Worm (Caenorhabditis elegans) whole organism, young adult: Measurements from ENCODE around the gene ZK250.2.

Source experiments
- B0035.1 ChIP-seq: sonication (generic microtip); optimal IDR thresholded peaks from 2 replicates; lab custom pipeline; 2016; ENCODE audit warnings: missing genetic modification characterization, mild to moderate bottlenecking, missing compliant biosample characterization, missing genotype, missing genetic modification reagents
- C06A6.2 ChIP-seq: fragments of 200-800 bp; sonication (Bioruptor generic); conservative IDR thresholded peaks from 2 replicates; pipeline ENCODE4 v1.3.6; 2022; ENCODE audit warnings: missing genetic modification characterization, missing compliant biosample characterization
- D2030.7 ChIP-seq: fragments of 200-800 bp; sonication (Bioruptor generic); IDR thresholded peaks from 2 replicates; pipeline ENCODE4 v1.3.6; 2022; ENCODE audit warnings: missing genetic modification reagents, missing genetic modification characterization, missing compliant biosample characterization
- F22D6.2 ChIP-seq: sonication (generic microtip); optimal IDR thresholded peaks from 2 replicates; lab custom pipeline; 2016; ENCODE audit warnings: mild to moderate bottlenecking, missing genetic modification characterization, missing compliant biosample characterization
- F23B12.7 ChIP-seq: sonication (generic microtip); optimal IDR thresholded peaks from 2 replicates; lab custom pipeline; 2017; ENCODE audit warnings: missing genetic modification characterization, mild to moderate bottlenecking, missing compliant biosample characterization, antibody characterized with exemption, moderate library complexity; ENCODE audit not compliant: insufficient read depth
- F39B2.1 ChIP-seq: fragments of 200-800 bp; sonication (Bioruptor generic); IDR thresholded peaks from 2 replicates; pipeline ENCODE4 v1.3.6; 2022; ENCODE audit warnings: missing genetic modification reagents, missing genetic modification characterization, missing compliant biosample characterization
- F52B5.7 ChIP-seq: sonication (generic microtip); optimal IDR thresholded peaks from 2 replicates; lab custom pipeline; 2016; ENCODE audit warnings: mild to moderate bottlenecking, missing genetic modification characterization, missing compliant biosample characterization
- F55B11.4 ChIP-seq: sonication (generic microtip); optimal IDR thresholded peaks from 2 replicates; lab custom pipeline; 2016; ENCODE audit warnings: missing compliant biosample characterization, missing genetic modification characterization, borderline replicate concordance; ENCODE audit not compliant: insufficient read depth
- T07F8.4 ChIP-seq: sonication (generic microtip); optimal IDR thresholded peaks from 2 replicates; lab custom pipeline; 2016; ENCODE audit warnings: mild to moderate bottlenecking, missing genetic modification characterization, moderate library complexity, missing compliant biosample characterization
- Y53G8AR.9 ChIP-seq: fragments of 200-800 bp; sonication (Bioruptor generic); conservative IDR thresholded peaks from 2 replicates; pipeline ENCODE4 v1.3.6; 2022; ENCODE audit warnings: missing genetic modification reagents, missing genetic modification characterization, missing compliant biosample characterization
- Y56A3A.18 ChIP-seq: fragments of 200-800 bp; sonication (Bioruptor generic); IDR thresholded peaks from 2 replicates; pipeline ENCODE4 v1.3.6; 2022; ENCODE audit warnings: missing genetic modification reagents, missing genetic modification characterization, missing compliant biosample characterization
- Y79H2A.3 ChIP-seq: fragments of 200-800 bp; sonication (Bioruptor generic); conservative IDR thresholded peaks from 2 replicates; pipeline ENCODE4 v1.3.6; 2022; ENCODE audit warnings: missing genetic modification reagents, missing genetic modification characterization, missing compliant biosample characterization
- ZK185.1 ChIP-seq: sonication (generic microtip); optimal IDR thresholded peaks from 2 replicates; lab custom pipeline; 2016; ENCODE audit warnings: mild to moderate bottlenecking, missing genetic modification characterization, missing compliant biosample characterization; ENCODE audit not compliant: poor library complexity, severe bottlenecking
- akir-1 ChIP-seq: fragments of 200-800 bp; sonication (Bioruptor generic); optimal IDR thresholded peaks from 2 replicates; lab custom pipeline; 2018; ENCODE audit warnings: mild to moderate bottlenecking, missing genetic modification characterization, moderate library complexity, missing compliant biosample characterization
- atf-7 ChIP-seq: sonication (generic microtip); optimal IDR thresholded peaks from 2 replicates; lab custom pipeline; 2017; ENCODE audit warnings: mild to moderate bottlenecking, missing genetic modification characterization, missing compliant biosample characterization
- athp-1 ChIP-seq: sonication (generic microtip); optimal IDR thresholded peaks from 2 replicates; lab custom pipeline; 2017; ENCODE audit warnings: mild to moderate bottlenecking, missing genetic modification characterization, missing compliant biosample characterization
- attf-6 ChIP-seq: fragments of 200-800 bp; sonication (Bioruptor generic); IDR thresholded peaks from 2 replicates; pipeline ENCODE4 v1.3.6; 2022; ENCODE audit warnings: missing genetic modification reagents, missing genetic modification characterization, missing compliant biosample characterization
- bed-2 ChIP-seq: fragments of 200-800 bp; sonication (Bioruptor generic); IDR thresholded peaks from 2 replicates; pipeline ENCODE4 v1.3.6; 2022; ENCODE audit warnings: missing genetic modification reagents, missing genetic modification characterization, missing compliant biosample characterization
- ccch-3 ChIP-seq: fragments of 200-800 bp; sonication (Bioruptor generic); optimal IDR thresholded peaks from 2 replicates; lab custom pipeline; 2018; ENCODE audit warnings: mild to moderate bottlenecking, missing genetic modification characterization, missing compliant biosample characterization
- ceh-100 ChIP-seq: fragments of 200-800 bp; sonication (Bioruptor generic); IDR thresholded peaks from 2 replicates; pipeline ENCODE4 v1.3.6; 2022; ENCODE audit warnings: missing genetic modification reagents, missing genetic modification characterization, missing compliant biosample characterization
- ceh-79 ChIP-seq: sonication (generic microtip); optimal IDR thresholded peaks from 2 replicates; lab custom pipeline; 2017; ENCODE audit warnings: mild to moderate bottlenecking, missing genetic modification characterization, missing compliant biosample characterization
- ceh-91 ChIP-seq: fragments of 200-800 bp; sonication (Bioruptor generic); IDR thresholded peaks from 2 replicates; pipeline ENCODE4 v1.3.6; 2022; ENCODE audit warnings: missing genetic modification reagents, missing genetic modification characterization, missing compliant biosample characterization
- chd-7 ChIP-seq: sonication (generic microtip); optimal IDR thresholded peaks from 2 replicates; lab custom pipeline; 2016; ENCODE audit warnings: mild to moderate bottlenecking, missing genetic modification characterization, moderate library complexity, missing compliant biosample characterization
- dox-1 ChIP-seq: fragments of 200-800 bp; sonication (Bioruptor generic); IDR thresholded peaks from 2 replicates; pipeline ENCODE4 v1.3.6; 2022; ENCODE audit warnings: missing genetic modification reagents, missing genetic modification characterization, missing compliant biosample characterization
- efl-1 ChIP-seq: fragments of 150-350 bp; optimal IDR thresholded peaks from 2 replicates; lab custom pipeline; 2014; ENCODE audit warnings: missing biosample characterization, missing genetic modification reagents, missing genetic modification characterization
- egrh-3 ChIP-seq: fragments of 200-800 bp; sonication (Bioruptor generic); IDR thresholded peaks from 2 replicates; pipeline ENCODE4 v1.3.6; 2022; ENCODE audit warnings: missing genetic modification reagents, missing genetic modification characterization, missing compliant biosample characterization
- fkh-3 ChIP-seq: sonication (generic microtip); optimal IDR thresholded peaks from 2 replicates; lab custom pipeline; 2016; ENCODE audit warnings: mild to moderate bottlenecking, missing genetic modification characterization, missing compliant biosample characterization
- hsf-1 ChIP-seq: fragments of 200-800 bp; sonication (Bioruptor generic); IDR thresholded peaks from 2 replicates; pipeline ENCODE4 v1.3.6; 2022; ENCODE audit warnings: missing genetic modification reagents, missing genetic modification characterization, missing compliant biosample characterization
- lin-35 ChIP-seq, 3 experiments: fragments of 150-350 bp in 2 of 3; sonication (generic microtip) in 1 of 3; optimal IDR thresholded peaks; 2 replicates each; lab custom pipeline; 2014 to 2018; ENCODE audit warnings: missing biosample characterization in 3 of 3, missing genetic modification characterization in 3 of 3, missing genetic modification reagents in 3 of 3
- lsy-27 ChIP-seq: sonication (generic microtip); optimal IDR thresholded peaks from 2 replicates; lab custom pipeline; 2017; ENCODE audit warnings: missing genetic modification characterization, mild to moderate bottlenecking, missing compliant biosample characterization, antibody characterized with exemption, missing genotype, borderline replicate concordance; ENCODE audit not compliant: insufficient read depth
- madf-8 ChIP-seq: fragments of 200-800 bp; sonication (Bioruptor generic); conservative IDR thresholded peaks from 2 replicates; pipeline ENCODE4 v1.3.6; 2022; ENCODE audit warnings: missing genetic modification reagents, missing genetic modification characterization, missing compliant biosample characterization
- mel-28 ChIP-seq: sonication (generic microtip); optimal IDR thresholded peaks from 2 replicates; lab custom pipeline; 2016; ENCODE audit warnings: borderline replicate concordance, mild to moderate bottlenecking, missing genetic modification characterization, missing compliant biosample characterization
- mxl-1 ChIP-seq: sonication (generic microtip); optimal IDR thresholded peaks from 2 replicates; lab custom pipeline; 2016; ENCODE audit warnings: missing genetic modification characterization, missing compliant biosample characterization
- nfya-2 ChIP-seq: fragments of 200-800 bp; sonication (Bioruptor generic); IDR thresholded peaks from 2 replicates; pipeline ENCODE4 v1.3.6; 2022; ENCODE audit warnings: missing genetic modification reagents, missing genetic modification characterization, missing compliant biosample characterization
- nhr-179 ChIP-seq: sonication (generic microtip); optimal IDR thresholded peaks from 2 replicates; lab custom pipeline; 2016; ENCODE audit warnings: mild to moderate bottlenecking, missing genetic modification characterization, missing compliant biosample characterization
- nhr-80 ChIP-seq: sonication (generic microtip); optimal IDR thresholded peaks from 2 replicates; lab custom pipeline; 2016; ENCODE audit warnings: missing genetic modification characterization, missing compliant biosample characterization
- pha-4 ChIP-seq: fragments of 150-350 bp; sonication (generic microtip); optimal IDR thresholded peaks from 2 replicates; lab custom pipeline; 2014; ENCODE audit warnings: missing biosample characterization, missing genetic modification reagents, missing genetic modification characterization
- repo-1 ChIP-seq: sonication (generic microtip); optimal IDR thresholded peaks from 2 replicates; lab custom pipeline; 2017; ENCODE audit warnings: mild to moderate bottlenecking, missing genetic modification characterization, missing compliant biosample characterization
- rpc-1 ChIP-seq, 2 experiments: fragments of 150-350 bp in 1 of 2; sonication (generic microtip) in 1 of 2; optimal IDR thresholded peaks; 2 replicates each; lab custom pipeline; 2014 to 2018; ENCODE audit warnings: missing biosample characterization in 1 of 2, missing genetic modification characterization in 1 of 2, missing genetic modification reagents in 1 of 2, missing genotype in 1 of 2
- sea-2 ChIP-seq: fragments of 200-800 bp; sonication (Bioruptor generic); IDR thresholded peaks from 2 replicates; pipeline ENCODE4 v1.3.6; 2022; ENCODE audit warnings: missing genetic modification characterization, missing compliant biosample characterization
- snpc-1.3 ChIP-seq: sonication (generic microtip); optimal IDR thresholded peaks from 2 replicates; lab custom pipeline; 2017; ENCODE audit warnings: missing genetic modification characterization, mild to moderate bottlenecking, missing compliant biosample characterization, antibody characterized with exemption, moderate library complexity, missing genotype, missing genetic modification reagents; ENCODE audit not compliant: insufficient read depth
- tbp1 ChIP-seq: fragments of 200-800 bp; sonication (Bioruptor generic); optimal IDR thresholded peaks from 2 replicates; lab custom pipeline; 2018; ENCODE audit warnings: mild to moderate bottlenecking, missing genetic modification characterization, missing compliant biosample characterization
- ztf-18 ChIP-seq: sonication (generic microtip); optimal IDR thresholded peaks from 2 replicates; lab custom pipeline; 2016; ENCODE audit warnings: missing genotype, mild to moderate bottlenecking, missing genetic modification characterization, missing compliant biosample characterization
- ztf-28 ChIP-seq: fragments of 200-800 bp; sonication (Bioruptor generic); IDR thresholded peaks from 2 replicates; pipeline ENCODE4 v1.3.6; 2022; ENCODE audit warnings: missing genetic modification reagents, missing genetic modification characterization, missing compliant biosample characterization

The ZK250.2 gene

DNA sequence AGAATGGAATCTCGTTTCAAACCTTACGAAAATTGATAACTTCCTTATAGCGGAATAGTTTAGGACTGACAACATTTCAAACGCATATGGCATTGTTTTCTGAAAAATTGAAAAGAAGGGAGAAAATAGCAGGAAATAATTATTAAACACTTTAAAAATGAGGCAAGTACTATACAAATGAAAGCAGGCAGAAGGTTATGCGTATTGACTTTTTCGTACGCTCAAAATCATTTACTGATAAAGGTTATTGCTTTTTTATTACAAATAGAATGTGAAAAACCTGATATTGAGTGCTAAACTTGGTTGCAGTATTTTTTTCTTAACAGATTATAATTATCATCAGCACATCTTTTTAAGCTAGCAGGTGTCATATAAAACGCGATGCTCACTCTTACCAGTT, 8.8 kb upstream of the ZK250.2 start, which contains the start of gene ZK250.13:
Gene ZK250.13 (minus strand): TSS at position 101 of the 400 bp plus-strand sequence.
- no peak for TF ChIP-seq chd-7 (tag; lab: Kevin White, UChicago)
- no peak for TF ChIP-seq ceh-79
- TF ChIP-seq F52B5.7 (tag; lab: Kevin White, UChicago) = no peak
- TF ChIP-seq nfya-2 (GFP tag; lab: Robert Waterston, UW) = no peak
- TF ChIP-seq T07F8.4 (tag; lab: Kevin White, UChicago) = no peak
- no peak for TF ChIP-seq fkh-3
- TF ChIP-seq B0035.1 (tag; lab: Kevin White, UChicago) = no peak
- TF ChIP-seq attf-6 (GFP tag; lab: Robert Waterston, UW) = no peak
- TF ChIP-seq athp-1 (tag; lab: Kevin White, UChicago) = no peak
- TF ChIP-seq bed-2 = no peak
- no peak for TF ChIP-seq atf-7
- no peak for TF ChIP-seq tbp1
- no peak for TF ChIP-seq madf-8 (GFP tag; lab: Robert Waterston, UW)

DNA sequence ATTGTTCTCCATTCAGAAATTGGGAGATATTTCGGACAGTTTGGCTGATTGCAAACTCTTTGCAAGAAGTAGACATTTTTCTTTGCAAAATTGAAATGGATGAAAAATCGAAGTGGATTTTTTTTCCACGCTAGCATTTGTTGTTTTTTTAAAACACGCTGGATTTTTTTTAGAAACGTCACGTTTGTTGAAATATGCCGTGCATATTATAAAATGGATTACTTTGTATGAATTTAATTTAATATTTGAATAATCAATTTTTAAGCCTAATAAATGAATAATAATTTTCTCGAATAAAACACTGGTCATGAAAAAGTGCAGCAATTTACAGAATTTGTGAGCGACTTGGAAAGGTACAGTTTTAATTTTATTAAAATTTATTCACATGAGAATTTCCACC, 3.4 kb upstream of the ZK250.2 start, which contains the start of gene ZK250.14:
Gene ZK250.14 (minus strand): TSS at position 101 of the 400 bp plus-strand sequence.
- no peak for TF ChIP-seq ZK185.1 (tag; lab: Kevin White, UChicago)
- TF ChIP-seq fkh-3 = no peak
- no peak for TF ChIP-seq C06A6.2 (GFP tag; lab: Robert Waterston, UW)
- no peak for TF ChIP-seq rpc-1 (optimal IDR thresholded peaks at IDR 0.05; lab: Kevin White, UChicago)
- no peak for TF ChIP-seq rpc-1 (tag; optimal IDR thresholded peaks at IDR 0.05; lab: Kevin White, UChicago)
- no peak for TF ChIP-seq lin-35 (GFP tag; optimal IDR thresholded peaks at IDR 0.05; lab: Kevin White, UChicago)
- TF ChIP-seq sea-2 = no peak
- TF ChIP-seq Y79H2A.3 (GFP tag; lab: Robert Waterston, UW) = no peak
- TF ChIP-seq nhr-179 (tag; lab: Kevin White, UChicago) = no peak
- TF ChIP-seq, all 124 proteins: peak for 0

- TF ChIP-seq chd-7 (tag; lab: Kevin White, UChicago) (no peak), repo-1 (tag; lab: Kevin White, UChicago) (no peak), ceh-100 (GFP tag; lab: Robert Waterston, UW) (no peak), mxl-1 (tag; lab: Kevin White, UChicago) (no peak), ccch-3 (no peak), Y56A3A.18 (no peak), snpc-1.3 (tag; lab: Kevin White, UChicago) (no peak), F39B2.1 (GFP tag; lab: Robert Waterston, UW) (no peak), ztf-28 (GFP tag; lab: Robert Waterston, UW) (no peak), F23B12.7 (tag; lab: Kevin White, UChicago) (no peak), F22D6.2 (no peak), ztf-18 (tag; lab: Kevin White, UChicago) (no peak), mel-28 (tag; lab: Kevin White, UChicago) (no peak), F55B11.4 (tag; lab: Kevin White, UChicago) (no peak), lsy-27 (tag; lab: Kevin White, UChicago) (no peak)
These were observed 2.1 kb upstream of the ZK250.2 start, which contains the start of gene math-48 for ce11 chrII:1946427-1946826. math-48 (minus strand) TSS chrII:1946527.

DNA sequence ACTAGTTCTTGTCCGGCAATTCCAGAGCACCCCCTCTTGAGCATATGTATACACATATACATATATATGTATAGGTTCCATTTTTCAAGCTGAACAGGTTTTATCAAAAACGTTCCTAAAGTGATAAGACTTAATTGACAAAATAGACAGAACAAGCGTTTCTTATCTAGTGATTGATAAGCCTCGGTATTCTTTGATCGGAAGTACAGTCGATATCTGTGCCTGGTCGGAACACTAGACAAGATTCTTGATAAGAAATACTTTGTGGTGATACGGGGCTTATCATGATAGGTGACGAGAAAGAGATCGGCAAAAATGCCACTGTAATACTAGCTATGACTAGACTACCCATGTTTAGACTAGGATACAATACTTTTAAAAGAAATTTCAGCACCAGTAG, 626 bp downstream of the ZK250.2 start:
- TF ChIP-seq hsf-1 (GFP tag; lab: Robert Waterston, UW) (no peak), Y53G8AR.9 (0 out of 2 replicates have a peak, but pooled peaks have one; percentile 52), madf-8 (GFP tag; lab: Robert Waterston, UW) (no peak), dox-1 (peak; percentile 57), F39B2.1 (GFP tag; lab: Robert Waterston, UW) (no peak), efl-1 (GFP tag; lab: Kevin White, UChicago) (no peak), nhr-80 (tag; lab: Kevin White, UChicago) (peak; percentile 73), ceh-91 (GFP tag; lab: Robert Waterston, UW) (no peak), atf-7 (peak; percentile 24), egrh-3 (GFP tag; lab: Robert Waterston, UW) (no peak), D2030.7 (GFP tag; lab: Robert Waterston, UW) (no peak), akir-1 (GFP tag; lab: Kevin White, UChicago) (no peak), pha-4 (tag; lab: Kevin White, UChicago) (no peak)
- TF ChIP-seq, all 124 proteins: peak for 4
